Worm (Caenorhabditis elegans): Measurements from ENCODE around the gene str-250.

- peak; percentile 64 for TF ChIP-seq unc-86 (tag; optimal IDR thresholded peaks at IDR 0.05)
- no peak for TF ChIP-seq ama-1 (optimal IDR thresholded peaks at IDR 0.05)
- TF ChIP-seq elt-4 (tag; optimal IDR thresholded peaks at IDR 0.05) = no peak
- peak; percentile 82 for TF ChIP-seq odd-2 (tag; optimal IDR thresholded peaks at IDR 0.05)
Measured at ce11 chrV:13961927-13962419, 43.5 kb downstream of the str-250 start, which contains the start of the genes algn-13 and R10D12.13.
